Worm (Caenorhabditis elegans) whole organism, early embryonic: Measurements from ENCODE around the gene sra-39.

Experiments
- B0310.2 ChIP-seq: sonication (generic microtip); optimal IDR thresholded peaks from 2 replicates; lab custom pipeline; 2016; ENCODE audit warnings: mild to moderate bottlenecking, missing genetic modification characterization, missing compliant biosample characterization
- F13C5.2 ChIP-seq: sonication (generic microtip); optimal IDR thresholded peaks from 2 replicates; lab custom pipeline; 2017; ENCODE audit warnings: mild to moderate bottlenecking, missing genetic modification characterization, inconsistent platforms, missing compliant biosample characterization
- aly-1 ChIP-seq: sonication (generic microtip); optimal IDR thresholded peaks from 2 replicates; lab custom pipeline; 2016; ENCODE audit warnings: missing genetic modification characterization, missing compliant biosample characterization
- ama-1 ChIP-seq: fragments of 150-350 bp; optimal IDR thresholded peaks from 2 replicates; lab custom pipeline; 2014
- ceh-13 ChIP-seq: fragments of 200-800 bp; sonication (Bioruptor generic); optimal IDR thresholded peaks from 2 replicates; lab custom pipeline; 2018; ENCODE audit warnings: mild to moderate bottlenecking, missing genetic modification characterization, missing compliant biosample characterization
- ceh-36 ChIP-seq: sonication (generic microtip); optimal IDR thresholded peaks from 2 replicates; lab custom pipeline; 2016; ENCODE audit warnings: missing genetic modification characterization, inconsistent platforms, missing compliant biosample characterization
- ets-7 ChIP-seq: sonication (generic microtip); optimal IDR thresholded peaks from 2 replicates; lab custom pipeline; 2016; ENCODE audit warnings: missing genotype, missing genetic modification characterization, missing compliant biosample characterization
- flt-1 ChIP-seq: fragments of 200-800 bp; sonication (Bioruptor generic); IDR thresholded peaks from 2 replicates; pipeline ENCODE4 v1.3.6; 2022; ENCODE audit warnings: missing genetic modification characterization, missing compliant biosample characterization
- hmbx-1 ChIP-seq: sonication (generic microtip); optimal IDR thresholded peaks from 2 replicates; lab custom pipeline; 2016; ENCODE audit warnings: mild to moderate bottlenecking, missing genetic modification characterization, missing compliant biosample characterization
- hmg-4 ChIP-seq: fragments of 200-800 bp; sonication (Bioruptor generic); optimal IDR thresholded peaks from 2 replicates; lab custom pipeline; 2018; ENCODE audit warnings: mild to moderate bottlenecking, missing genetic modification characterization, missing compliant biosample characterization
- hnd-1 ChIP-seq: sonication (generic microtip); optimal IDR thresholded peaks from 2 replicates; lab custom pipeline; 2016; ENCODE audit warnings: missing genetic modification characterization, missing compliant biosample characterization
- pes-1 ChIP-seq: fragments of 200-800 bp; sonication (Bioruptor generic); IDR thresholded peaks from 2 replicates; pipeline ENCODE4 v1.3.6; 2022; ENCODE audit warnings: missing genetic modification reagents, missing genetic modification characterization, missing compliant biosample characterization
- scrt-1 ChIP-seq: fragments of 200-800 bp; sonication (Bioruptor generic); IDR thresholded peaks from 2 replicates; pipeline ENCODE4 v1.3.6; 2022; ENCODE audit warnings: missing genetic modification characterization, missing compliant biosample characterization
- sea-1 ChIP-seq: fragments of 200-800 bp; sonication (Bioruptor generic); conservative IDR thresholded peaks from 2 replicates; pipeline ENCODE4 v1.3.6; 2022; ENCODE audit warnings: missing genetic modification characterization, missing compliant biosample characterization
- tbx-11 ChIP-seq: fragments of 200-800 bp; sonication (Bioruptor generic); IDR thresholded peaks from 2 replicates; pipeline ENCODE4 v1.3.6; 2022; ENCODE audit warnings: missing genetic modification characterization, missing compliant biosample characterization
- tbx-37 ChIP-seq: fragments of 200-800 bp; sonication (Bioruptor generic); conservative IDR thresholded peaks from 2 replicates; pipeline ENCODE4 v1.3.6; 2022; ENCODE audit warnings: missing genetic modification reagents, missing genetic modification characterization, missing compliant biosample characterization
- tra-4 ChIP-seq: sonication (generic microtip); optimal IDR thresholded peaks from 2 replicates; lab custom pipeline; 2017; ENCODE audit warnings: missing genetic modification characterization, missing compliant biosample characterization

The sra-39 gene

ce11 chrX:13913641-13914040, 10.4 kb upstream of the sra-39 start:
- TF ChIP-seq F13C5.2 (tag; lab: Kevin White, UChicago) (no peak), scrt-1 (GFP tag; lab: Robert Waterston, UW) (no peak), sea-1 (GFP tag; lab: Robert Waterston, UW) (no peak), tra-4 (tag; lab: Kevin White, UChicago) (no peak), pes-1 (GFP tag; lab: Robert Waterston, UW) (no peak), hmbx-1 (tag; lab: Kevin White, UChicago) (no peak), ceh-13 (GFP tag; lab: Kevin White, UChicago) (no peak), B0310.2 (no peak), tbx-11 (GFP tag; lab: Robert Waterston, UW) (no peak), tbx-37 (GFP tag; lab: Robert Waterston, UW) (no peak), ets-7 (no peak), hnd-1 (tag; lab: Kevin White, UChicago) (no peak), ceh-36 (tag; lab: Kevin White, UChicago) (no peak), aly-1 (tag; lab: Kevin White, UChicago) (no peak)

- TF ChIP-seq tra-4 (tag; lab: Kevin White, UChicago): no peak
- TF ChIP-seq scrt-1 (GFP tag; lab: Robert Waterston, UW): no peak
- no peak for TF ChIP-seq ets-7
- no peak for TF ChIP-seq sea-1 (GFP tag; lab: Robert Waterston, UW)
- no peak for TF ChIP-seq ama-1 (lab: Kevin White, UChicago)
- no peak for TF ChIP-seq pes-1 (GFP tag; lab: Robert Waterston, UW)
- no peak for TF ChIP-seq B0310.2
- no peak for TF ChIP-seq tbx-37 (GFP tag; lab: Robert Waterston, UW)
- TF ChIP-seq ceh-36 (tag; lab: Kevin White, UChicago): no peak
These were observed 6.6 kb upstream of the sra-39 start, which contains the start of gene Y26E6A.3 for ce11 chrX:13909850-13910249. Gene Y26E6A.3, minus strand, starts transcription at chrX:13909950.

- TF ChIP-seq hnd-1 (tag; lab: Kevin White, UChicago) (no peak), tbx-11 (GFP tag; lab: Robert Waterston, UW) (no peak), ceh-36 (tag; lab: Kevin White, UChicago) (no peak), ama-1 (lab: Kevin White, UChicago) (no peak), F13C5.2 (tag; lab: Kevin White, UChicago) (no peak), ceh-13 (GFP tag; lab: Kevin White, UChicago) (no peak), ets-7 (no peak), sea-1 (GFP tag; lab: Robert Waterston, UW) (no peak), tbx-37 (GFP tag; lab: Robert Waterston, UW) (no peak), scrt-1 (GFP tag; lab: Robert Waterston, UW) (no peak), hmg-4 (GFP tag; lab: Kevin White, UChicago) (no peak), hmbx-1 (tag; lab: Kevin White, UChicago) (no peak), B0310.2 (no peak), flt-1 (GFP tag; lab: Robert Waterston, UW) (no peak)
These were observed 541 bp upstream of the sra-39 start for ce11 chrX:13903769-13904168.

ce11 chrX:13900047-13900446, 3.2 kb downstream of the sra-39 start, which contains the start of gene sra-38:
Gene sra-38, minus strand, starts transcription at chrX:13900147.
- TF ChIP-seq scrt-1 (GFP tag; lab: Robert Waterston, UW) (no peak), ets-7 (no peak), tbx-37 (GFP tag; lab: Robert Waterston, UW) (no peak), sea-1 (GFP tag; lab: Robert Waterston, UW) (no peak), pes-1 (GFP tag; lab: Robert Waterston, UW) (no peak), F13C5.2 (tag; lab: Kevin White, UChicago) (no peak), hmbx-1 (tag; lab: Kevin White, UChicago) (no peak), B0310.2 (no peak), flt-1 (GFP tag; lab: Robert Waterston, UW) (no peak), tra-4 (tag; lab: Kevin White, UChicago) (no peak), hnd-1 (tag; lab: Kevin White, UChicago) (no peak), aly-1 (tag; lab: Kevin White, UChicago) (no peak), ceh-36 (tag; lab: Kevin White, UChicago) (no peak), ceh-13 (GFP tag; lab: Kevin White, UChicago) (no peak), hmg-4 (GFP tag; lab: Kevin White, UChicago) (no peak)

- TF ChIP-seq ceh-13 (GFP tag; lab: Kevin White, UChicago) (no peak), hmg-4 (GFP tag; lab: Kevin White, UChicago) (no peak), tra-4 (tag; lab: Kevin White, UChicago) (no peak), hmbx-1 (tag; lab: Kevin White, UChicago) (no peak), F13C5.2 (tag; lab: Kevin White, UChicago) (no peak), tbx-37 (GFP tag; lab: Robert Waterston, UW) (no peak), sea-1 (GFP tag; lab: Robert Waterston, UW) (no peak), ama-1 (lab: Kevin White, UChicago) (no peak), flt-1 (GFP tag; lab: Robert Waterston, UW) (no peak), hnd-1 (tag; lab: Kevin White, UChicago) (no peak), B0310.2 (no peak), aly-1 (tag; lab: Kevin White, UChicago) (no peak), ets-7 (no peak), tbx-11 (GFP tag; lab: Robert Waterston, UW) (no peak), scrt-1 (GFP tag; lab: Robert Waterston, UW) (no peak), pes-1 (GFP tag; lab: Robert Waterston, UW) (no peak), ceh-36 (tag; lab: Kevin White, UChicago) (no peak)
These were observed 10.0 kb downstream of the sra-39 start, which contains the start of gene sra-37 for ce11 chrX:13893256-13893655. Gene sra-37, minus strand, starts transcription at chrX:13893356.

- TF ChIP-seq sea-1 (GFP tag; lab: Robert Waterston, UW): peak; percentile 42; the same call in 1 of the 2 replicates
- TF ChIP-seq flt-1 (GFP tag; lab: Robert Waterston, UW): no peak
- no peak for TF ChIP-seq ama-1 (lab: Kevin White, UChicago)
These were observed 17.0 kb downstream of the sra-39 start for ce11 chrX:13886195-13886594.

- no peak for TF ChIP-seq hnd-1 (tag; lab: Kevin White, UChicago)
- TF ChIP-seq ceh-13 (GFP tag; lab: Kevin White, UChicago): no peak
- no peak for TF ChIP-seq hmbx-1 (tag; lab: Kevin White, UChicago)
- TF ChIP-seq ama-1 (lab: Kevin White, UChicago): no peak
- TF ChIP-seq tbx-37 (GFP tag; lab: Robert Waterston, UW): no peak
- TF ChIP-seq ceh-36 (tag; lab: Kevin White, UChicago): no peak
- TF ChIP-seq pes-1 (GFP tag; lab: Robert Waterston, UW): no peak
- TF ChIP-seq scrt-1 (GFP tag; lab: Robert Waterston, UW): no peak
- no peak for TF ChIP-seq B0310.2
- no peak for TF ChIP-seq ets-7
- TF ChIP-seq flt-1 (GFP tag; lab: Robert Waterston, UW): no peak
- TF ChIP-seq F13C5.2 (tag; lab: Kevin White, UChicago): no peak
- no peak for TF ChIP-seq tbx-11 (GFP tag; lab: Robert Waterston, UW)
- no peak for TF ChIP-seq aly-1 (tag; lab: Kevin White, UChicago)
These were observed 18.1 kb downstream of the sra-39 start for ce11 chrX:13885131-13885530.
